In genomic region chrX:11454189-11454882, dm6 we compare ENCODE assay signal across 3 fruit fly cellular contexts.
TF ChIP-seq lines count a peak whose summit lies in the region.

Gene Evi5, minus strand, starts transcription at chrX:11454386.
Gene HP5, plus strand, starts transcription at chrX:11454786.

TF ChIP-seq in whole organism, embryonic, 481 proteins besides CTCF, POLR2A, EP300 and RAD21 (continued from another document and continues in another):
- peak; percentile 28 for TF ChIP-seq dm (GFP tag; optimal IDR thresholded peaks at IDR 0.05; lab: Kevin White, UChicago)
- peak; percentile 29; the same call in 1 of the 3 replicates for TF ChIP-seq H15 (GFP tag; IDR thresholded peaks at IDR 0.05; lab: Robert Waterston, UW)
- TF ChIP-seq mam (GFP tag; optimal IDR thresholded peaks at IDR 0.05; lab: Kevin White, UChicago) = peak; percentile 84
- no peak for TF ChIP-seq CG18599 (GFP tag; optimal IDR thresholded peaks at IDR 0.05; lab: Kevin White, UChicago)
- TF ChIP-seq mld (GFP tag; IDR thresholded peaks at IDR 0.05; lab: Robert Waterston, UW; ENCODE audit: partially characterized antibody) = no peak
- no peak for TF ChIP-seq peb (GFP tag; IDR thresholded peaks at IDR 0.05; lab: Robert Waterston, UW)
- TF ChIP-seq B-H2 (GFP tag; optimal IDR thresholded peaks at IDR 0.05; lab: Kevin White, UChicago) = no peak
- peak; percentile 40; the same call in 1 of the 2 replicates for TF ChIP-seq E2f1 (GFP tag; IDR thresholded peaks at IDR 0.05; lab: Robert Waterston, UW)
- no peak for TF ChIP-seq CG1832 (GFP tag; optimal IDR thresholded peaks at IDR 0.05; lab: Kevin White, UChicago)
- TF ChIP-seq CG11695 (GFP tag; IDR thresholded peaks at IDR 0.05; lab: Robert Waterston, UW) = 0 out of 3 replicates have a peak, but pooled peaks have one; percentile 21
- peak; percentile 24; the same call in 1 of the 2 replicates for TF ChIP-seq GATAe (GFP tag; conservative IDR thresholded peaks at IDR 0.05; lab: Robert Waterston, UW)
- peak; percentile 28 for TF ChIP-seq CG15269 (tag; optimal IDR thresholded peaks at IDR 0.05; lab: Kevin White, UChicago)
- TF ChIP-seq TFAM (GFP tag; optimal IDR thresholded peaks at IDR 0.05; lab: Kevin White, UChicago) = no peak
- no peak for TF ChIP-seq CG9437 (GFP tag; optimal IDR thresholded peaks at IDR 0.05; lab: Kevin White, UChicago)
- no peak for TF ChIP-seq HLHmδ (GFP tag; optimal IDR thresholded peaks at IDR 0.05; lab: Kevin White, UChicago)
- TF ChIP-seq CG2120 (GFP tag; optimal IDR thresholded peaks at IDR 0.05; lab: Kevin White, UChicago) = peak; percentile 66
- TF ChIP-seq CG8290 (GFP tag; optimal IDR thresholded peaks at IDR 0.05; lab: Kevin White, UChicago) = peak; percentile 23
- TF ChIP-seq CG8290 (tag; optimal IDR thresholded peaks at IDR 0.05; lab: Kevin White, UChicago) = peak in 1 of 2 experiments; percentile 51
- TF ChIP-seq bigmax (GFP tag; optimal IDR thresholded peaks at IDR 0.05; lab: Kevin White, UChicago) = no peak
- no peak for TF ChIP-seq ara (GFP tag; IDR thresholded peaks at IDR 0.05; lab: Robert Waterston, UW)
- TF ChIP-seq Deaf1 (tag; optimal IDR thresholded peaks at IDR 0.05; lab: Kevin White, UChicago) = peak; percentile 63
- TF ChIP-seq bcd (GFP tag; optimal IDR thresholded peaks at IDR 0.05; lab: Kevin White, UChicago) = peak; percentile 44
- peak; percentile 29 for TF ChIP-seq chn (GFP tag; optimal IDR thresholded peaks at IDR 0.05; lab: Kevin White, UChicago)
- peak; percentile 16; the same call in 1 of the 3 replicates for TF ChIP-seq CG34224 (GFP tag; IDR thresholded peaks at IDR 0.05; lab: Robert Waterston, UW; ENCODE audit: partially characterized antibody)
- TF ChIP-seq slp2 (GFP tag; optimal IDR thresholded peaks at IDR 0.05; lab: Kevin White, UChicago) = peak; percentile 27
- TF ChIP-seq chm (GFP tag; IDR thresholded peaks at IDR 0.05; lab: Robert Waterston, UW) = no peak
- TF ChIP-seq Bgb (GFP tag; IDR thresholded peaks at IDR 0.05; lab: Robert Waterston, UW; ENCODE audit: partially characterized antibody) = peak; percentile 60; the same call in 1 of the 2 replicates
- TF ChIP-seq CG34422 (GFP tag; IDR thresholded peaks at IDR 0.05; lab: Robert Waterston, UW) = peak; percentile 43; the same call in 2 of the 3 replicates
- TF ChIP-seq hbn (GFP tag; IDR thresholded peaks at IDR 0.05; lab: Robert Waterston, UW; ENCODE audit: partially characterized antibody) = peak; percentile 26; the same call in 1 of the 2 replicates
- peak; percentile 63 for TF ChIP-seq Jarid2 (GFP tag; optimal IDR thresholded peaks at IDR 0.05; lab: Kevin White, UChicago)
- TF ChIP-seq Max (GFP tag; optimal IDR thresholded peaks at IDR 0.05; lab: Kevin White, UChicago) = peak; percentile 2
- TF ChIP-seq unpg (GFP tag; optimal IDR thresholded peaks at IDR 0.05; lab: Kevin White, UChicago) = peak; percentile 6
- TF ChIP-seq sim (GFP tag; IDR thresholded peaks at IDR 0.05; lab: Robert Waterston, UW) = no peak
- TF ChIP-seq da (GFP tag; optimal IDR thresholded peaks at IDR 0.05; lab: Kevin White, UChicago) = no peak
- TF ChIP-seq CG3726 (GFP tag; IDR thresholded peaks at IDR 0.05; lab: Robert Waterston, UW) = no peak
- TF ChIP-seq Ets65A (GFP tag; lab: Kevin White, UChicago) = peak; percentile 92
- TF ChIP-seq CG17568 (GFP tag; optimal IDR thresholded peaks at IDR 0.05; lab: Kevin White, UChicago) = no peak
- peak; percentile 3 for TF ChIP-seq CG12219 (GFP tag; optimal IDR thresholded peaks at IDR 0.05; lab: Kevin White, UChicago)
- TF ChIP-seq hth (optimal IDR thresholded peaks at IDR 0.05; lab: Kevin White, UChicago) = no peak
- TF ChIP-seq Pdp1 (GFP tag; optimal IDR thresholded peaks at IDR 0.05; lab: Kevin White, UChicago) = peak; percentile 60 to 82
- TF ChIP-seq CG16813 (GFP tag; IDR thresholded peaks at IDR 0.05; lab: Robert Waterston, UW; ENCODE audit: partially characterized antibody) = peak; percentile 56; the same call in 2 of the 3 replicates

TF ChIP-seq in whole organism, prepupa, 60 proteins besides CTCF, POLR2A, EP300 and RAD21 (continued from another document):
- TF ChIP-seq CG32006 (GFP tag; optimal IDR thresholded peaks at IDR 0.05; lab: Kevin White, UChicago) (no peak), Eip78C (GFP tag; lab: Kevin White, UChicago) (peak; percentile 76), Gug (GFP tag; IDR thresholded peaks at IDR 0.05; lab: Robert Waterston, UW) (peak; percentile 47), Ets96B (tag; optimal IDR thresholded peaks at IDR 0.05; lab: Kevin White, UChicago) (no peak), CG6808 (GFP tag; optimal IDR thresholded peaks at IDR 0.05; lab: Kevin White, UChicago) (no peak), CG8119 (GFP tag; IDR thresholded peaks at IDR 0.05; lab: Robert Waterston, UW) (no peak), Eip93F (GFP tag; optimal IDR thresholded peaks at IDR 0.05; lab: Kevin White, UChicago) (peak; percentile 27), esn (GFP tag; optimal IDR thresholded peaks at IDR 0.05; lab: Kevin White, UChicago) (peak; percentile 6), CG4318 (GFP tag; optimal IDR thresholded peaks at IDR 0.05; lab: Kevin White, UChicago) (peak; percentile 22), lz (GFP tag; optimal IDR thresholded peaks at IDR 0.05; lab: Kevin White, UChicago) (peak; percentile 78), CG11762 (GFP tag; optimal IDR thresholded peaks at IDR 0.05; lab: Kevin White, UChicago; ENCODE audit: insufficient read depth) (no peak), OdsH (GFP tag; optimal IDR thresholded peaks at IDR 0.05; lab: Kevin White, UChicago) (peak; percentile 28), CG10631 (GFP tag; optimal IDR thresholded peaks at IDR 0.05; lab: Kevin White, UChicago) (peak; percentile 32), Hr4 (GFP tag; optimal IDR thresholded peaks at IDR 0.05; lab: Kevin White, UChicago) (peak; percentile 48), CG31627 (GFP tag; optimal IDR thresholded peaks at IDR 0.05; lab: Kevin White, UChicago) (peak; percentile 55), CG11294 (GFP tag; IDR thresholded peaks at IDR 0.05; lab: Robert Waterston, UW) (peak; percentile 55; the same call in 1 of the 2 replicates), Hr38 (GFP tag; optimal IDR thresholded peaks at IDR 0.05; lab: Kevin White, UChicago) (no peak), CG8319 (GFP tag; optimal IDR thresholded peaks at IDR 0.05; lab: Kevin White, UChicago) (no peak), CG11902 (GFP tag; optimal IDR thresholded peaks at IDR 0.05; lab: Kevin White, UChicago) (peak; percentile 9), CG1621 (tag; optimal IDR thresholded peaks at IDR 0.05; lab: Kevin White, UChicago) (peak; percentile 99), topi (GFP tag; optimal IDR thresholded peaks at IDR 0.05; lab: Kevin White, UChicago) (peak; percentile 34), cyc (GFP tag; optimal IDR thresholded peaks at IDR 0.05; lab: Kevin White, UChicago) (peak; percentile 34), salr (GFP tag; optimal IDR thresholded peaks at IDR 0.05; lab: Kevin White, UChicago) (peak in 1 of 2 experiments; percentile 11), CG6276 (GFP tag; optimal IDR thresholded peaks at IDR 0.05; lab: Kevin White, UChicago) (no peak), CG15336 (GFP tag; IDR thresholded peaks at IDR 0.05; lab: Robert Waterston, UW) (peak; percentile 10; the same call in 1 of the 2 replicates), CG6163 (GFP tag; IDR thresholded peaks at IDR 0.05; lab: Robert Waterston, UW) (0 out of 3 replicates have a peak, but pooled peaks have one; percentile 11), dsx (GFP tag; optimal IDR thresholded peaks at IDR 0.05; lab: Kevin White, UChicago; ENCODE audit: poor library complexity, severe bottlenecking) (peak; percentile 47), CG3032 (tag; optimal IDR thresholded peaks at IDR 0.05; lab: Kevin White, UChicago) (peak; percentile 6), fkh (GFP tag; optimal IDR thresholded peaks at IDR 0.05; lab: Kevin White, UChicago) (no peak)

TF ChIP-seq in whole organism, wandering third instar larva, 38 proteins besides CTCF, POLR2A, EP300 and RAD21 (continued from another document):
- no peak for TF ChIP-seq Abd-B (GFP tag; optimal IDR thresholded peaks at IDR 0.05; lab: Kevin White, UChicago)
- TF ChIP-seq CG32264 (GFP tag; optimal IDR thresholded peaks at IDR 0.05; lab: Kevin White, UChicago) = no peak
- TF ChIP-seq ey (GFP tag; optimal IDR thresholded peaks at IDR 0.05; lab: Kevin White, UChicago) = peak; percentile 20
- no peak for TF ChIP-seq pan (optimal IDR thresholded peaks at IDR 0.05; lab: Kevin White, UChicago)
- no peak for TF ChIP-seq sage (GFP tag; optimal IDR thresholded peaks at IDR 0.05; lab: Kevin White, UChicago)
- TF ChIP-seq GATAd (GFP tag; optimal IDR thresholded peaks at IDR 0.05; lab: Kevin White, UChicago) = no peak
- TF ChIP-seq Myc (optimal IDR thresholded peaks at IDR 0.05; lab: Kevin White, UChicago) = no peak
- TF ChIP-seq Vsx2 (GFP tag; optimal IDR thresholded peaks at IDR 0.05; lab: Kevin White, UChicago; ENCODE audit: partially characterized antibody) = no peak
- no peak for TF ChIP-seq Dif (GFP tag; optimal IDR thresholded peaks at IDR 0.05; lab: Kevin White, UChicago; ENCODE audit: partially characterized antibody)
- TF ChIP-seq psq (GFP tag; optimal IDR thresholded peaks at IDR 0.05; lab: Kevin White, UChicago) = no peak
- no peak for TF ChIP-seq br (GFP tag; optimal IDR thresholded peaks at IDR 0.05; lab: Kevin White, UChicago)
- peak; percentile 25 for TF ChIP-seq sv (GFP tag; optimal IDR thresholded peaks at IDR 0.05; lab: Kevin White, UChicago)
